Worm (Caenorhabditis elegans): ENCODE data around the gene gei-4.
A peak's percentile ranks its signal among the peaks of the same experiment; 100 is the strongest.

The gei-4 gene

ce11 chrIII:402168-402813, 47.7 kb upstream of the gei-4 start, which contains the start of the genes Y55B1BL.1 and Y55B1BL.2:
TSS of gene Y55B1BL.1 (plus strand) at chrIII:402384.
TSS of gene Y55B1BL.2 (plus strand) at chrIII:402763.
- TF ChIP-seq ceh-19 (GFP tag; optimal IDR thresholded peaks at IDR 0.05) = no peak
- no peak for TF ChIP-seq hlh-13 (GFP tag; optimal IDR thresholded peaks at IDR 0.05)
- TF ChIP-seq ceh-34 (tag; optimal IDR thresholded peaks at IDR 0.05) = no peak
- peak; percentile 45 for TF ChIP-seq hlh-30 (tag; optimal IDR thresholded peaks at IDR 0.05; ENCODE audit: insufficient read depth)
- no peak for TF ChIP-seq hlh-15 (tag; optimal IDR thresholded peaks at IDR 0.05)

ce11 chrIII:400898-401297, 46.3 kb upstream of the gei-4 start:
- no peak for TF ChIP-seq ceh-9 (tag; optimal IDR thresholded peaks at IDR 0.05)
- no peak for TF ChIP-seq K09A11.1 (tag; optimal IDR thresholded peaks at IDR 0.05; ENCODE audit: insufficient read depth)
- no peak for TF ChIP-seq pqm-1 (tag; optimal IDR thresholded peaks at IDR 0.05)
- TF ChIP-seq ceh-30 (tag; optimal IDR thresholded peaks at IDR 0.05) = no peak
- no peak for TF ChIP-seq nhr-232 (tag; optimal IDR thresholded peaks at IDR 0.05)
- no peak for TF ChIP-seq odd-2 (tag; optimal IDR thresholded peaks at IDR 0.05)
- TF ChIP-seq ceh-22 (tag; optimal IDR thresholded peaks at IDR 0.05) = no peak

ce11 chrIII:385068-385467, 30.5 kb upstream of the gei-4 start:
- TF ChIP-seq unc-86 (tag; optimal IDR thresholded peaks at IDR 0.05) (no peak), sdc-2 (tag; optimal IDR thresholded peaks at IDR 0.05) (no peak), odd-2 (tag; optimal IDR thresholded peaks at IDR 0.05) (no peak), ets-4 (tag; optimal IDR thresholded peaks at IDR 0.05) (no peak), ceh-6 (GFP tag; optimal IDR thresholded peaks at IDR 0.05) (no peak), Y22D7AL.16 (tag; optimal IDR thresholded peaks at IDR 0.05) (no peak)

ce11 chrIII:382470-382869, 27.9 kb upstream of the gei-4 start, which contains the start of gene K10F12.7:
TSS of gene K10F12.7 (minus strand) at chrIII:382570.
- TF ChIP-seq ets-4 (tag; optimal IDR thresholded peaks at IDR 0.05) (no peak), fkh-10 (GFP tag; optimal IDR thresholded peaks at IDR 0.05) (no peak), pha-4 (tag; optimal IDR thresholded peaks at IDR 0.05) (no peak), hlh-13 (GFP tag; optimal IDR thresholded peaks at IDR 0.05) (no peak), ceh-30 (tag; optimal IDR thresholded peaks at IDR 0.05) (no peak), ceh-31 (tag; optimal IDR thresholded peaks at IDR 0.05) (no peak), Y22D7AL.16 (tag; optimal IDR thresholded peaks at IDR 0.05) (no peak), ceh-22 (tag; optimal IDR thresholded peaks at IDR 0.05) (no peak), C08G9.2 (tag; optimal IDR thresholded peaks at IDR 0.05) (no peak), pha-2 (tag; optimal IDR thresholded peaks at IDR 0.05) (no peak), fax-1 (tag; optimal IDR thresholded peaks at IDR 0.05) (no peak), tbx-2 (tag; optimal IDR thresholded peaks at IDR 0.05) (no peak), hlh-30 (tag; optimal IDR thresholded peaks at IDR 0.05; ENCODE audit: insufficient read depth) (no peak), unc-55 (GFP tag; optimal IDR thresholded peaks at IDR 0.05) (no peak), ceh-18 (tag; optimal IDR thresholded peaks at IDR 0.05) (no peak), C38D4.7 (GFP tag; optimal IDR thresholded peaks at IDR 0.05) (no peak), syd-9 (tag; optimal IDR thresholded peaks at IDR 0.05) (no peak)

- no peak for TF ChIP-seq ceh-9 (tag; optimal IDR thresholded peaks at IDR 0.05)
- TF ChIP-seq zip-5 (tag; optimal IDR thresholded peaks at IDR 0.05) = no peak
- no peak for TF ChIP-seq ttx-3 (tag; optimal IDR thresholded peaks at IDR 0.05)
- no peak for TF ChIP-seq unc-42 (tag; optimal IDR thresholded peaks at IDR 0.05)
- TF ChIP-seq elt-4 (tag; optimal IDR thresholded peaks at IDR 0.05) = no peak
- TF ChIP-seq tbx-7 (tag; optimal IDR thresholded peaks at IDR 0.05) = no peak
- TF ChIP-seq ceh-48 (tag; optimal IDR thresholded peaks at IDR 0.05) = no peak
- no peak for TF ChIP-seq ets-4 (tag; optimal IDR thresholded peaks at IDR 0.05)
- TF ChIP-seq nhr-232 (tag; optimal IDR thresholded peaks at IDR 0.05) = no peak
- TF ChIP-seq syd-9 (tag; optimal IDR thresholded peaks at IDR 0.05) = no peak
- TF ChIP-seq hlh-30 (tag; optimal IDR thresholded peaks at IDR 0.05; ENCODE audit: insufficient read depth) = no peak
- no peak for TF ChIP-seq ama-1 (optimal IDR thresholded peaks at IDR 0.05)
- no peak for TF ChIP-seq nfya-1 (tag; optimal IDR thresholded peaks at IDR 0.05)
- no peak for TF ChIP-seq ztf-16 (tag; optimal IDR thresholded peaks at IDR 0.05)
- no peak for TF ChIP-seq pag-3 (tag; optimal IDR thresholded peaks at IDR 0.05; ENCODE audit: borderline replicate concordance)
- TF ChIP-seq tbx-2 (tag; optimal IDR thresholded peaks at IDR 0.05) = no peak
- TF ChIP-seq lim-6 (tag; optimal IDR thresholded peaks at IDR 0.05) = no peak
- no peak for TF ChIP-seq dve-1 (tag; optimal IDR thresholded peaks at IDR 0.05)
- no peak for TF ChIP-seq sdc-2 (tag; optimal IDR thresholded peaks at IDR 0.05)
Measured at ce11 chrIII:381198-381597, 26.6 kb upstream of the gei-4 start, which contains the start of gene gsto-3. TSS of gene gsto-3 (minus strand) at chrIII:381298.

Data from whole organism, late embryonic.